Worm (Caenorhabditis elegans) whole organism, L4 larva: Measurements from ENCODE around the gene R11G11.16.
A peak's percentile ranks its signal among the peaks of the same experiment; 100 is the strongest.

Experiments
- F10B5.3 ChIP-seq: sonication (generic microtip); optimal IDR thresholded peaks from 2 replicates; lab custom pipeline; 2016; ENCODE audit warnings: mild to moderate bottlenecking, missing genetic modification characterization, missing compliant biosample characterization
- F37D6.2 ChIP-seq: sonication (generic microtip); optimal IDR thresholded peaks from 2 replicates; lab custom pipeline; 2016; ENCODE audit warnings: mild to moderate bottlenecking, missing genetic modification characterization, missing compliant biosample characterization
- T20F7.1 ChIP-seq: fragments of 200-800 bp; sonication (Bioruptor generic); optimal IDR thresholded peaks from 2 replicates; lab custom pipeline; 2018; ENCODE audit warnings: mild to moderate bottlenecking, missing genetic modification characterization, missing compliant biosample characterization
- Y48G9A.11 ChIP-seq: fragments of 200-800 bp; sonication (Bioruptor generic); IDR thresholded peaks from 2 replicates; pipeline ENCODE4 v1.3.6; 2022; ENCODE audit warnings: missing genetic modification reagents, missing genetic modification characterization, missing compliant biosample characterization
- Y75B8A.6 ChIP-seq: fragments of 200-800 bp; sonication (Bioruptor generic); IDR thresholded peaks from 2 replicates; pipeline ENCODE4 v1.3.6; 2022; ENCODE audit warnings: missing genetic modification reagents, missing genetic modification characterization, missing compliant biosample characterization
- aha-1 ChIP-seq: fragments of 150-350 bp; peaks from one replicate; lab custom pipeline; 2014; ENCODE audit warnings: missing biosample characterization, missing genetic modification characterization
- ceh-82 ChIP-seq: sonication (generic microtip); optimal IDR thresholded peaks from 2 replicates; lab custom pipeline; 2017; ENCODE audit warnings: missing biosample characterization, missing genetic modification characterization
- ces-1 ChIP-seq: fragments of 150-350 bp; sonication (generic microtip); optimal IDR thresholded peaks from 4 replicates; lab custom pipeline; 2014; ENCODE audit warnings: missing biosample characterization, missing genetic modification reagents, missing genetic modification characterization
- daf-16 ChIP-seq, 3 experiments: sonication (generic microtip); optimal IDR thresholded peaks; 2 replicates each; lab custom pipeline; 2016 to 2017; ENCODE audit warnings: missing genetic modification characterization in 3 of 3, missing genetic modification reagents in 3 of 3, mild to moderate bottlenecking in 2 of 3, missing compliant biosample characterization in 2 of 3, missing biosample characterization in 1 of 3, moderate library complexity in 1 of 3
- dmd-8 ChIP-seq: fragments of 200-800 bp; sonication (Bioruptor generic); IDR thresholded peaks from 2 replicates; pipeline ENCODE4 v1.3.6; 2022; ENCODE audit warnings: missing genetic modification characterization, missing compliant biosample characterization
- dmd-9 ChIP-seq: fragments of 200-800 bp; sonication (Bioruptor generic); IDR thresholded peaks from 2 replicates; pipeline ENCODE4 v1.3.6; 2022; ENCODE audit warnings: missing genetic modification reagents, missing genetic modification characterization, missing compliant biosample characterization
- egl-27 ChIP-seq: sonication (generic microtip); optimal IDR thresholded peaks from 3 replicates; lab custom pipeline; 2017; ENCODE audit warnings: missing biosample characterization, missing genetic modification reagents, missing genetic modification characterization
- gei-8 ChIP-seq: fragments of 200-800 bp; sonication (Bioruptor generic); optimal IDR thresholded peaks from 2 replicates; lab custom pipeline; 2018; ENCODE audit warnings: mild to moderate bottlenecking, missing genetic modification characterization, missing compliant biosample characterization
- hlh-11 ChIP-seq: fragments of 200-800 bp; sonication (Bioruptor generic); optimal IDR thresholded peaks from 2 replicates; lab custom pipeline; 2018; ENCODE audit warnings: mild to moderate bottlenecking, missing genetic modification characterization, missing compliant biosample characterization
- hmg-1.1 ChIP-seq: fragments of 200-800 bp; sonication (Bioruptor generic); IDR thresholded peaks from 2 replicates; pipeline ENCODE4 v1.3.6; 2022; ENCODE audit warnings: missing genetic modification reagents, missing genetic modification characterization, missing compliant biosample characterization
- lin-13 ChIP-seq: fragments of 150-350 bp; optimal IDR thresholded peaks from 2 replicates; lab custom pipeline; 2014; ENCODE audit warnings: missing biosample characterization, missing genetic modification reagents, missing genetic modification characterization
- lin-29 ChIP-seq: fragments of 200-800 bp; sonication (Bioruptor generic); IDR thresholded peaks from 2 replicates; pipeline ENCODE4 v1.3.6; 2022; ENCODE audit warnings: missing genetic modification reagents, missing genetic modification characterization, missing compliant biosample characterization
- lin-39 ChIP-seq: fragments of 150-350 bp; optimal IDR thresholded peaks from 2 replicates; lab custom pipeline; 2014; ENCODE audit warnings: missing biosample characterization, missing genetic modification reagents, missing genetic modification characterization
- mxl-2 ChIP-seq: fragments of 200-800 bp; sonication (Bioruptor generic); conservative IDR thresholded peaks from 2 replicates; pipeline ENCODE4 v1.3.6; 2022; ENCODE audit warnings: missing genetic modification reagents, missing genetic modification characterization, missing compliant biosample characterization
- mxl-3 ChIP-seq: fragments of 200-800 bp; sonication (Bioruptor generic); optimal IDR thresholded peaks from 2 replicates; lab custom pipeline; 2018; ENCODE audit warnings: mild to moderate bottlenecking, missing genetic modification characterization, missing compliant biosample characterization
- nhr-111 ChIP-seq: fragments of 200-800 bp; sonication (Bioruptor generic); optimal IDR thresholded peaks from 2 replicates; lab custom pipeline; 2018; ENCODE audit warnings: mild to moderate bottlenecking, missing genetic modification characterization, missing compliant biosample characterization
- nhr-42 ChIP-seq: fragments of 200-800 bp; sonication (Bioruptor generic); IDR thresholded peaks from 2 replicates; pipeline ENCODE4 v1.3.6; 2022; ENCODE audit warnings: missing genetic modification characterization, missing compliant biosample characterization
- nhr-77 ChIP-seq: fragments of 150-350 bp; optimal IDR thresholded peaks from 2 replicates; lab custom pipeline; 2014; ENCODE audit warnings: missing biosample characterization, missing genetic modification characterization
- php-3 ChIP-seq: fragments of 200-800 bp; sonication (Bioruptor generic); IDR thresholded peaks from 2 replicates; pipeline ENCODE4 v1.3.6; 2022; ENCODE audit warnings: missing genetic modification reagents, missing genetic modification characterization, missing compliant biosample characterization
- pqm-1 ChIP-seq: sonication (generic microtip); optimal IDR thresholded peaks from 2 replicates; lab custom pipeline; 2017; ENCODE audit warnings: missing biosample characterization, missing genetic modification characterization
- set-16 ChIP-seq: fragments of 200-800 bp; sonication (Bioruptor generic); IDR thresholded peaks from 2 replicates; pipeline ENCODE4 v1.3.6; 2022; ENCODE audit warnings: missing genetic modification reagents, missing genetic modification characterization, missing compliant biosample characterization
- snpc-1.2 ChIP-seq: fragments of 200-800 bp; sonication (Bioruptor generic); IDR thresholded peaks from 2 replicates; pipeline ENCODE4 v1.3.6; 2022; ENCODE audit warnings: missing genetic modification reagents, missing genetic modification characterization, missing compliant biosample characterization
- unc-62 ChIP-seq, 3 experiments: fragments of 150-350 bp in 1 of 3; sonication (generic microtip); optimal IDR thresholded peaks in 2 of 3; peaks in 1 of 3; 1 replicate in 1 of 3; 2 replicates in 2 of 3; lab custom pipeline; 2014 to 2017; ENCODE audit warnings: missing biosample characterization in 3 of 3, missing genetic modification characterization in 3 of 3, missing genetic modification reagents in 3 of 3, missing genotype in 1 of 3
- zfp-2 ChIP-seq: sonication (generic microtip); optimal IDR thresholded peaks from 2 replicates; lab custom pipeline; 2016; ENCODE audit warnings: mild to moderate bottlenecking, missing genetic modification characterization, missing compliant biosample characterization
- zfp-3 ChIP-seq: fragments of 200-800 bp; sonication (Bioruptor generic); conservative IDR thresholded peaks from 2 replicates; pipeline ENCODE4 v1.3.6; 2022; ENCODE audit warnings: missing genetic modification reagents, missing genetic modification characterization, missing compliant biosample characterization
- zip-2 ChIP-seq: fragments of 150-350 bp; optimal IDR thresholded peaks from 2 replicates; lab custom pipeline; 2014; ENCODE audit warnings: missing biosample characterization, missing genetic modification characterization

Gene R11G11.16

DNA sequence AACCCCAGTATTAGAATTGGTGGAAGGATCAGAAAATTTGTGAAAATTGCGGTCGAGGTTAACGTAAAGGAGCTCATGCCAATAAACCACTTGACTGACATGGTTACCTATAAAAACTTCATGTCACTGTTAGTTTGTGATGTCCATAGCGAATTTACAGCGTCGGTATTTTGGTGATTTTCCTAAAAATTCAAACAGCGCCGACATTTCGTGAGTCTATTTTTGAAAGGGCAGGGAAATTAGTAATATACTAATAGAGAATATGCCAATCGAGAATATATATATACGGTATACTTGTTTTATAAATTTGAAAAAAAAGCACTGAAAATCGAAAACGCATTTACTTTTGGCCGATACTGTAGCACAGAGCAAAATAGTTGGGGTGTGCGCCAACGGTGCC, 31.1 kb upstream of the R11G11.16 start, which contains the start of gene srx-8 (continued):
- no peak for TF ChIP-seq F10B5.3 (tag; lab: Kevin White, UChicago)

DNA sequence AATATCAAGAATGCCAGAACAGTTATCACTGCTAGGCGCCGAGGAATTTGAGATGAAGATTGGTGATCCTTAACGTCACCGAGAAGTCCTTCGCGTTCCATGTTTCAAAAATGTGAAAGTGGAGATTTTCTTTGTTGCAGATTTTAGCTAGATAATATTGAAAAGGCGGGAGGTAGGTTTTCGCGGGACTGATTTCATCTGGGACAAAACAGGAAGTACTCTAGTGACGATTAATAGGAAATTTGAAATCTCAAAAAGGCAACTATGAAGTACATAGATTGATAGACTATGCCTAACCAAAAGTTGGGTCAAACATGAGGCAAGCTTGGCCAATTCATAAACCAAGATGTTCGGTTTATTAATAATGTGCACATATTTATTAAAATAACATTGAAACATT, 28.1 kb upstream of the R11G11.16 start, which contains the start of gene C14C6.8:
Gene C14C6.8, minus strand, starts transcription at position 101 of the 400 bp plus-strand sequence.
- TF ChIP-seq lin-13 (GFP tag; lab: Kevin White, UChicago) (no peak), zfp-3 (GFP tag; lab: Robert Waterston, UW) (no peak), lin-39 (tag; lab: Kevin White, UChicago) (no peak), gei-8 (GFP tag; lab: Kevin White, UChicago) (no peak), T20F7.1 (GFP tag; lab: Kevin White, UChicago) (no peak), nhr-77 (tag; lab: Kevin White, UChicago) (no peak), Y75B8A.6 (GFP tag; lab: Robert Waterston, UW) (no peak), mxl-2 (GFP tag; lab: Robert Waterston, UW) (no peak)

DNA sequence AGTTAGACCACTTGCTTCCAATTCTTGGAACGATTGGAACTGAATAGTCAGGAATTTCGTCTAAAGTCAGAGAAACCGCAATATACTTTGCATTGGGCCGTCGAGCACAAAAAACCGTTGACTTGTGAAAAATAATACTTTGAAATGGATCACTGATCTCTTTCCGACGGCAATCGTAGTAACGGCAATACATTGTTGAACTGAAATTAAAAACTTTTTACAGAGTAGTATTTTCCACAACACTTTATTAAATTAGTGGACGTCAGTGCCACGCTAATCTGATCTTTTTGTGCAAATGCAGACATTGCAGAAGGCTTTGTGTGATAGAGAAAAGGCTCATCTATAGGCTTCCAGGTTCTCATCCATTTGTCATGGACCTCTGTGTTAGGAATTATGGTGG, 27.5 kb upstream of the R11G11.16 start:
- TF ChIP-seq set-16 (GFP tag; lab: Robert Waterston, UW) = no peak
- TF ChIP-seq unc-62 (GFP tag; optimal IDR thresholded peaks at IDR 0.05 in 1 of 2; lab: Kevin White, UChicago) = peak in 1 of 2 experiments; percentile 91
- TF ChIP-seq unc-62 (tag; optimal IDR thresholded peaks at IDR 0.05; lab: Kevin White, UChicago) = no peak

DNA sequence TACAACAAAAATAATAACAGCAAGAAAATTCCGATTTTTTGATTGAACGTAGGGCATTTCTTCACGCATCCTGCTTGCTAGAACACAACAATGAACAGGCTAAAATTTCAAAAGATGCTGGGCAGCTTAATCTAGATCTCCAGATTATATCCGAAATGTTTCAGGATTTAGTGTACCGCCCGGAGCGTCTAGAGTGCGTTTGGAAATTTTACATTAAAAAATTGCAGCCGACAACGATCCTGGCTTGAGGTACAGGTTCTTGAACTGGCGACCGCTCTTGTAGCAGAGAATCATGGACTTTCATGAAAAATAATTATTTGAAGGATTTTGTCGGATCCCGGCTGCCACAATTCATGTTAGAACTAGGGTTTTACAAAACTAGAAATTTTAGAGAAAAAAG, 23.0 kb upstream of the R11G11.16 start, which contains the start of gene C14C6.6:
Gene C14C6.6, minus strand, starts transcription at position 101 of the 400 bp plus-strand sequence.
- TF ChIP-seq F37D6.2 (tag; lab: Kevin White, UChicago) (no peak), pqm-1 (tag; lab: Kevin White, UChicago) (no peak), hmg-1.1 (no peak), egl-27 (tag; lab: Kevin White, UChicago) (no peak), dmd-8 (no peak), lin-29 (no peak), nhr-111 (no peak), hlh-11 (tag; lab: Kevin White, UChicago) (no peak), T20F7.1 (GFP tag; lab: Kevin White, UChicago) (no peak), snpc-1.2 (GFP tag; lab: Robert Waterston, UW) (no peak)

DNA sequence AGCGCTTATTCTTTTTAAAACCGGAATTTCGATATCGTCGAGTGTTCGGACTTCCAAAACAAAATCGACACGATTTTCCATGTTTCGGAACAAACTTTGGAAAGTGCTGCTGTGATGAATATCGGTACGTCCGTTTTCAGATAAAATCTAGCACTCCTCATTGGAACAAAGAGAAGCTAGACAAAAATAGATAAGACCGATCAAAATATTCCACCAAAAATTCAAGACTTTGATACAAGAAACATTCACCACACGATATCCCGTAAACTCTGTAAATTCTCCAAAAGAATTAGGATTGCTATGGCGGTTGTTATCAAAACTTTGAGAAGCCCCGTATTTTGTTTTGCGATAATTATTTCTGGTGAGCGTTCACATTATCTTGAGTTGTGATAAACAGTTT, 18.2 kb upstream of the R11G11.16 start, which contains the start of gene C14C6.3:
Gene C14C6.3, plus strand, starts transcription at position 301 of the 400 bp plus-strand sequence.
- TF ChIP-seq hmg-1.1 = no peak
- TF ChIP-seq unc-62 (GFP tag; optimal IDR thresholded peaks at IDR 0.05 in 1 of 2; lab: Kevin White, UChicago) = peak in 1 of 2 experiments; percentile 5
- TF ChIP-seq unc-62 (tag; optimal IDR thresholded peaks at IDR 0.05; lab: Kevin White, UChicago) = no peak
- TF ChIP-seq, all 104 proteins: peak for 1

DNA sequence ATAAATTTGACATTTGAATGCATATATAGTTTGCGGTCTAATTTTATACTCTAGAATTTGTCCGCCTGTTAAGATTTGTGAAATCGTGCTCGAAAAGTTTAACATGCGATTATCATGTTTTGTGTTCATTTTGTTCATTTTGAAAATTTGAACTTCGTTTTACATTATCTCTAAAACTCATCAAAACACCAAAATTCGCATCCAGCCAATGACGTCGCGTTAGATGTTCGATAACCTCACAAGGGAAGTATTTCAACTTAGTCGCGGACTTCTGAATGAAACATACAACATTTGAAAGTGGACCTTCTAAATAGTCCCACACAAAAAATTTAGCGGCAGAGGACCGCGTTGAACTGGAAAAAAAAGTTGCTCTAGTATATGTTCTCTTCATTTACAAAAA, 16.5 kb upstream of the R11G11.16 start:
- TF ChIP-seq mxl-3 = no peak
- TF ChIP-seq daf-16 (GFP tag; optimal IDR thresholded peaks at IDR 0.05; lab: Kevin White, UChicago) = no peak
- TF ChIP-seq daf-16 (tag; optimal IDR thresholded peaks at IDR 0.05; lab: Kevin White, UChicago) = no peak
- no peak for TF ChIP-seq lin-29
- no peak for TF ChIP-seq dmd-9 (GFP tag; lab: Robert Waterston, UW)
- no peak for TF ChIP-seq ceh-82 (tag; lab: Kevin White, UChicago)
- TF ChIP-seq aha-1 = no peak
- TF ChIP-seq ces-1 (GFP tag; lab: Kevin White, UChicago) = no peak
- TF ChIP-seq Y48G9A.11 (GFP tag; lab: Robert Waterston, UW) = no peak
- TF ChIP-seq zip-2 = no peak
- TF ChIP-seq php-3 (GFP tag; lab: Robert Waterston, UW) = no peak
- TF ChIP-seq nhr-111 = no peak
- no peak for TF ChIP-seq zfp-2 (tag; lab: Kevin White, UChicago)
- TF ChIP-seq mxl-2 (GFP tag; lab: Robert Waterston, UW) = no peak
- TF ChIP-seq nhr-42 (GFP tag; lab: Robert Waterston, UW) = no peak
